Fruit fly (Drosophila melanogaster) whole organism, embryonic: Measurements from ENCODE around the gene Vlet.
A peak's percentile ranks its signal among the peaks of the same experiment; 100 is the strongest.

Source experiments
- CG10267 ChIP-seq: fragments of 200-800 bp; sonication (Bioruptor generic); optimal IDR thresholded peaks from 2 replicates; lab custom pipeline; 2018; ENCODE audit warnings: missing biosample characterization, mild to moderate bottlenecking, missing genetic modification characterization, moderate library complexity
- CG10366 ChIP-seq: fragments of 200-800 bp; sonication (Bioruptor generic); IDR thresholded peaks from 2 replicates; pipeline ENCODE4 v1.3.6; 2022; ENCODE audit warnings: missing biosample characterization, missing genetic modification characterization
- CG10462 ChIP-seq: fragments of 200-800 bp; sonication (Bioruptor generic); optimal IDR thresholded peaks from 2 replicates; lab custom pipeline; 2016; ENCODE audit warnings: missing biosample characterization, missing genetic modification characterization
- CG10543 ChIP-seq: fragments of 200-800 bp; sonication (Bioruptor generic); optimal IDR thresholded peaks from 3 replicates; lab custom pipeline; 2017; ENCODE audit warnings: missing biosample characterization, mild to moderate bottlenecking, missing genetic modification characterization, moderate library complexity
- CG11398 ChIP-seq: fragments of 200-800 bp; sonication (Bioruptor generic); optimal IDR thresholded peaks from 2 replicates; lab custom pipeline; 2016; ENCODE audit warnings: missing biosample characterization, missing genetic modification characterization
- CG12659 ChIP-seq: fragments of 200-800 bp; sonication (Bioruptor generic); optimal IDR thresholded peaks from 3 replicates; lab custom pipeline; 2017; ENCODE audit warnings: mild to moderate bottlenecking, missing biosample characterization, missing genetic modification reagents, missing genetic modification characterization
- CG14860 ChIP-seq: fragments of 200-800 bp; sonication (Bioruptor generic); IDR thresholded peaks from 3 replicates; pipeline ENCODE4 v1.3.6; 2022; ENCODE audit warnings: missing biosample characterization, missing genetic modification characterization; ENCODE audit not compliant: partially characterized antibody
- CG14965 ChIP-seq: fragments of 200-800 bp; sonication (Bioruptor generic); optimal IDR thresholded peaks from 2 replicates; lab custom pipeline; 2016; ENCODE audit warnings: missing biosample characterization, missing genetic modification characterization, borderline replicate concordance
- CG15479 ChIP-seq: fragments of 200-800 bp; sonication (Bioruptor generic); optimal IDR thresholded peaks from 3 replicates; lab custom pipeline; 2019; ENCODE audit warnings: missing biosample characterization, mild to moderate bottlenecking, missing genetic modification characterization, moderate library complexity
- CG16813 ChIP-seq: fragments of 200-800 bp; sonication (Bioruptor generic); IDR thresholded peaks from 3 replicates; pipeline ENCODE4 v1.3.6; 2022; ENCODE audit warnings: missing biosample characterization, missing genetic modification characterization; ENCODE audit not compliant: partially characterized antibody
- CG16815 ChIP-seq: fragments of 200-800 bp; sonication (Bioruptor generic); optimal IDR thresholded peaks from 3 replicates; lab custom pipeline; 2017; ENCODE audit warnings: missing biosample characterization, mild to moderate bottlenecking, missing genetic modification characterization
- CG17568 ChIP-seq: fragments of 200-800 bp; sonication (Bioruptor generic); optimal IDR thresholded peaks from 2 replicates; lab custom pipeline; 2018; ENCODE audit warnings: missing biosample characterization, mild to moderate bottlenecking, missing genetic modification characterization, moderate library complexity
- CG1792 ChIP-seq: fragments of 200-800 bp; sonication (Bioruptor generic); optimal IDR thresholded peaks from 2 replicates; lab custom pipeline; 2016; ENCODE audit warnings: missing biosample characterization, missing genetic modification characterization
- CG18476 ChIP-seq: fragments of 200-800 bp; sonication (Bioruptor generic); optimal IDR thresholded peaks from 2 replicates; lab custom pipeline; 2016; ENCODE audit warnings: missing biosample characterization, mild to moderate bottlenecking, missing genetic modification characterization
- CG31224 ChIP-seq: fragments of 200-800 bp; sonication (Bioruptor generic); IDR thresholded peaks from 2 replicates; pipeline ENCODE4 v1.3.6; 2022; ENCODE audit warnings: missing biosample characterization, missing genetic modification characterization
- CG32772 ChIP-seq: fragments of 200-800 bp; sonication (Bioruptor generic); IDR thresholded peaks from 2 replicates; pipeline ENCODE4 v1.3.6; 2022; ENCODE audit warnings: missing biosample characterization, missing genetic modification characterization
- CG8944 ChIP-seq: fragments of 200-800 bp; sonication (Bioruptor generic); optimal IDR thresholded peaks from 3 replicates; lab custom pipeline; 2016; ENCODE audit warnings: missing biosample characterization, missing genetic modification characterization
- CG9215 ChIP-seq: fragments of 200-800 bp; sonication (Bioruptor generic); IDR thresholded peaks from 2 replicates; pipeline ENCODE4 v1.3.6; 2022; ENCODE audit warnings: missing biosample characterization, missing genetic modification characterization
- CrebB ChIP-seq: fragments of 200-800 bp; sonication (Bioruptor generic); optimal IDR thresholded peaks from 3 replicates; lab custom pipeline; 2018; ENCODE audit warnings: missing biosample characterization, mild to moderate bottlenecking, missing genetic modification characterization
- Dip2 ChIP-seq: fragments of 200-800 bp; sonication (Bioruptor generic); IDR thresholded peaks from 2 replicates; pipeline ENCODE4 v1.3.6; 2022; ENCODE audit warnings: missing biosample characterization, missing genetic modification characterization
- Dll ChIP-seq: fragments of 200-800 bp; sonication (Bioruptor generic); IDR thresholded peaks from 4 replicates; pipeline ENCODE4 v1.3.6; 2022; ENCODE audit warnings: missing biosample characterization, missing genetic modification characterization; ENCODE audit not compliant: partially characterized antibody
- Fer2 ChIP-seq: fragments of 200-800 bp; sonication (Bioruptor generic); optimal IDR thresholded peaks from 2 replicates; lab custom pipeline; 2018; ENCODE audit warnings: missing biosample characterization, mild to moderate bottlenecking, missing genetic modification characterization, moderate library complexity
- HLHmδ ChIP-seq: fragments of 200-800 bp; sonication (Bioruptor generic); optimal IDR thresholded peaks from 2 replicates; lab custom pipeline; 2018; ENCODE audit warnings: missing biosample characterization, mild to moderate bottlenecking, missing genetic modification characterization, moderate library complexity
- Jarid2 ChIP-seq: fragments of 200-800 bp; sonication (Bioruptor generic); optimal IDR thresholded peaks from 3 replicates; lab custom pipeline; 2017; ENCODE audit warnings: mild to moderate bottlenecking, missing biosample characterization, missing genetic modification reagents, missing genetic modification characterization
- MESR4 ChIP-seq: fragments of 200-800 bp; sonication (Bioruptor generic); optimal IDR thresholded peaks from 2 replicates; lab custom pipeline; 2018; ENCODE audit warnings: missing biosample characterization, mild to moderate bottlenecking, missing genetic modification characterization, moderate library complexity
- Max ChIP-seq: fragments of 200-800 bp; sonication (Bioruptor generic); optimal IDR thresholded peaks from 2 replicates; lab custom pipeline; 2016; ENCODE audit warnings: missing biosample characterization, mild to moderate bottlenecking, missing genetic modification characterization
- Rfx ChIP-seq: fragments of 200-800 bp; sonication (Bioruptor generic); IDR thresholded peaks from 2 replicates; pipeline ENCODE4 v1.3.6; 2022; ENCODE audit warnings: missing biosample characterization, missing genetic modification characterization
- Rx ChIP-seq: fragments of 200-800 bp; sonication (Bioruptor generic); IDR thresholded peaks from 2 replicates; pipeline ENCODE4 v1.3.6; 2022; ENCODE audit warnings: missing biosample characterization, missing genetic modification characterization
- Side ChIP-seq: fragments of 200-800 bp; sonication (Bioruptor generic); optimal IDR thresholded peaks from 2 replicates; lab custom pipeline; 2016; ENCODE audit warnings: missing biosample characterization, missing genetic modification characterization
- Sry-δ ChIP-seq: fragments of 200-800 bp; sonication (Bioruptor generic); optimal IDR thresholded peaks from 2 replicates; lab custom pipeline; 2016; ENCODE audit warnings: missing biosample characterization, missing genetic modification characterization
- YL-1 ChIP-seq: fragments of 200-800 bp; sonication (Bioruptor generic); optimal IDR thresholded peaks from 3 replicates; lab custom pipeline; 2017; ENCODE audit warnings: missing biosample characterization, mild to moderate bottlenecking, missing genetic modification characterization
- ac ChIP-seq: fragments of 200-800 bp; sonication (Bioruptor generic); optimal IDR thresholded peaks from 3 replicates; lab custom pipeline; 2017; ENCODE audit warnings: missing biosample characterization, mild to moderate bottlenecking, missing genetic modification characterization
- ash1 ChIP-seq: fragments of 200-800 bp; sonication (Bioruptor generic); optimal IDR thresholded peaks from 2 replicates; lab custom pipeline; 2018; ENCODE audit warnings: missing biosample characterization, mild to moderate bottlenecking, missing genetic modification characterization
- br ChIP-seq: fragments of >200 bp; optimal IDR thresholded peaks from 2 replicates; lab custom pipeline; 2017
- bsh ChIP-seq, 2 experiments: fragments of 200-800 bp; sonication (Bioruptor generic); optimal IDR thresholded peaks; 2 replicates each; lab custom pipeline; 2017 to 2018; ENCODE audit warnings: mild to moderate bottlenecking in 2 of 2, missing biosample characterization in 2 of 2, missing genetic modification characterization in 2 of 2, moderate library complexity in 1 of 2
- dati ChIP-seq: fragments of 200-800 bp; sonication (Bioruptor generic); IDR thresholded peaks from 2 replicates; pipeline ENCODE4 v1.3.6; 2022; ENCODE audit warnings: missing biosample characterization, missing genetic modification characterization
- dmrt11E ChIP-seq: fragments of 200-800 bp; sonication (Bioruptor generic); optimal IDR thresholded peaks from 3 replicates; lab custom pipeline; 2018; ENCODE audit warnings: missing biosample characterization, mild to moderate bottlenecking, missing genetic modification characterization, moderate library complexity
- exex ChIP-seq: fragments of 200-800 bp; sonication (Bioruptor generic); optimal IDR thresholded peaks from 4 replicates; lab custom pipeline; 2018; ENCODE audit warnings: missing biosample characterization, mild to moderate bottlenecking, missing genetic modification characterization, moderate library complexity
- fd102C ChIP-seq: fragments of 200-800 bp; sonication (Bioruptor generic); optimal IDR thresholded peaks from 2 replicates; lab custom pipeline; 2018; ENCODE audit warnings: missing biosample characterization, mild to moderate bottlenecking, missing genetic modification characterization, moderate library complexity
- fru ChIP-seq: fragments of >200 bp; optimal IDR thresholded peaks from 2 replicates; lab custom pipeline; 2017
- gem ChIP-seq: fragments of 200-800 bp; sonication (Bioruptor generic); optimal IDR thresholded peaks from 2 replicates; lab custom pipeline; 2019; ENCODE audit warnings: missing biosample characterization, mild to moderate bottlenecking, missing genetic modification characterization, moderate library complexity
- hbn ChIP-seq: fragments of 200-800 bp; sonication (Bioruptor generic); IDR thresholded peaks from 2 replicates; pipeline ENCODE4 v1.3.6; 2022; ENCODE audit warnings: missing biosample characterization, missing genetic modification characterization; ENCODE audit not compliant: partially characterized antibody
- jumu ChIP-seq: fragments of 200-800 bp; sonication (Bioruptor generic); optimal IDR thresholded peaks from 3 replicates; lab custom pipeline; 2016; ENCODE audit warnings: missing biosample characterization, missing genetic modification characterization
- knrl ChIP-seq: fragments of 200-800 bp; sonication (Bioruptor generic); IDR thresholded peaks from 3 replicates; pipeline ENCODE4 v1.3.6; 2022; ENCODE audit warnings: missing biosample characterization, missing genetic modification characterization; ENCODE audit not compliant: partially characterized antibody
- odd ChIP-seq: fragments of 200-800 bp; sonication (Bioruptor generic); optimal IDR thresholded peaks from 2 replicates; lab custom pipeline; 2017; ENCODE audit warnings: missing biosample characterization, mild to moderate bottlenecking, missing genetic modification characterization
- pb ChIP-seq: fragments of 200-800 bp; sonication (Bioruptor generic); optimal IDR thresholded peaks from 3 replicates; lab custom pipeline; 2016; ENCODE audit warnings: missing biosample characterization, missing genetic modification characterization
- pfk ChIP-seq: fragments of 200-800 bp; sonication (Bioruptor generic); optimal IDR thresholded peaks from 2 replicates; lab custom pipeline; 2018; ENCODE audit warnings: missing biosample characterization, mild to moderate bottlenecking, missing genetic modification characterization, moderate library complexity
- pum ChIP-seq: fragments of 200-800 bp; sonication (Bioruptor generic); optimal IDR thresholded peaks from 2 replicates; lab custom pipeline; 2016; ENCODE audit warnings: missing biosample characterization, missing genetic modification characterization
- tll ChIP-seq, 2 experiments: fragments of 200-800 bp in 1 of 2; fragments of >200 bp in 1 of 2; sonication (Bioruptor generic) in 1 of 2; optimal IDR thresholded peaks; 2 replicates each; lab custom pipeline; 2017 to 2019; ENCODE audit warnings: missing biosample characterization in 2 of 2, missing genetic modification characterization in 2 of 2, mild to moderate bottlenecking in 1 of 2, moderate library complexity in 1 of 2
- toy ChIP-seq: fragments of 200-800 bp; sonication (Bioruptor generic); IDR thresholded peaks from 2 replicates; pipeline ENCODE4 v1.3.6; 2022; ENCODE audit warnings: missing biosample characterization, missing genetic modification characterization
- trh ChIP-seq: fragments of 200-800 bp; sonication (Bioruptor generic); optimal IDR thresholded peaks from 2 replicates; lab custom pipeline; 2016; ENCODE audit warnings: missing biosample characterization, missing genetic modification characterization

Vlet gene

dm6 chrX:11660476-11660875 lies 17.9 kb downstream of the Vlet start (continued):
- TF ChIP-seq dmrt11E (tag; lab: Kevin White, UChicago): peak; percentile 12
- peak; percentile 18 for TF ChIP-seq CG1792
- no peak for TF ChIP-seq jumu
- TF ChIP-seq bsh (GFP tag; optimal IDR thresholded peaks at IDR 0.05; lab: Kevin White, UChicago): peak in 1 of 2 experiments; percentile 48
- no peak for TF ChIP-seq hbn (GFP tag; lab: Robert Waterston, UW)
- TF ChIP-seq CG10366 (GFP tag; lab: Robert Waterston, UW): no peak
- no peak for TF ChIP-seq MESR4 (GFP tag; lab: Kevin White, UChicago)
- TF ChIP-seq CG14965 (GFP tag; lab: Kevin White, UChicago): no peak
- TF ChIP-seq CG12659: peak; percentile 15
- TF ChIP-seq CG10543 (GFP tag; lab: Kevin White, UChicago): no peak
- TF ChIP-seq HLHmδ: no peak
- TF ChIP-seq Fer2 (tag; lab: Kevin White, UChicago): no peak
- TF ChIP-seq Dip2 (GFP tag; lab: Robert Waterston, UW): no peak
- TF ChIP-seq tll (GFP tag; optimal IDR thresholded peaks at IDR 0.05; lab: Kevin White, UChicago): no peak
- peak; percentile 30 for TF ChIP-seq CrebB (tag; lab: Kevin White, UChicago)
- no peak for TF ChIP-seq exex (tag; lab: Kevin White, UChicago)
- no peak for TF ChIP-seq CG10462 (GFP tag; lab: Kevin White, UChicago)
- no peak; the same call in 1 of the 2 replicates for TF ChIP-seq Rfx (GFP tag; lab: Robert Waterston, UW)
- no peak for TF ChIP-seq Max
- TF ChIP-seq Rx (GFP tag; lab: Robert Waterston, UW): no peak
- no peak for TF ChIP-seq ash1
- no peak for TF ChIP-seq CG8944 (GFP tag; lab: Kevin White, UChicago)
- no peak for TF ChIP-seq pfk (GFP tag; lab: Kevin White, UChicago)
- TF ChIP-seq fd102C (GFP tag; lab: Kevin White, UChicago): no peak
- TF ChIP-seq Jarid2 (GFP tag; lab: Kevin White, UChicago): no peak
- no peak for TF ChIP-seq knrl
- no peak for TF ChIP-seq br (lab: Kevin White, UChicago)
- peak; percentile 47 for TF ChIP-seq gem (tag; lab: Kevin White, UChicago)
- no peak for TF ChIP-seq CG9215
- TF ChIP-seq YL-1 (GFP tag; lab: Kevin White, UChicago): no peak
- TF ChIP-seq pum (GFP tag; lab: Kevin White, UChicago): no peak
- no peak for TF ChIP-seq CG31224
- peak; percentile 35 for TF ChIP-seq CG17568
- peak; percentile 55 for TF ChIP-seq odd (GFP tag; lab: Kevin White, UChicago)
- no peak for TF ChIP-seq CG16815 (GFP tag; lab: Kevin White, UChicago)
- no peak for TF ChIP-seq trh
- TF ChIP-seq ac (GFP tag; lab: Kevin White, UChicago): peak; percentile 12
- TF ChIP-seq toy: no peak
- TF ChIP-seq CG15479 (GFP tag; lab: Kevin White, UChicago): no peak
- TF ChIP-seq Dll: no peak
- TF ChIP-seq pb (GFP tag; lab: Kevin White, UChicago): no peak
- no peak for TF ChIP-seq Sry-δ (GFP tag; lab: Kevin White, UChicago)
- no peak for TF ChIP-seq CG14860 (GFP tag; lab: Robert Waterston, UW)
- peak; percentile 44 for TF ChIP-seq CG11398 (GFP tag; lab: Kevin White, UChicago)
- no peak for TF ChIP-seq fru (lab: Kevin White, UChicago)
- no peak for TF ChIP-seq dati (GFP tag; lab: Robert Waterston, UW)
- TF ChIP-seq CG32772 (GFP tag; lab: Robert Waterston, UW): no peak
- TF ChIP-seq CG18476 (GFP tag; lab: Kevin White, UChicago): no peak
- TF ChIP-seq Side (GFP tag; lab: Kevin White, UChicago): peak; percentile 5
- TF ChIP-seq CG10267: no peak
- TF ChIP-seq CG16813 (GFP tag; lab: Robert Waterston, UW): no peak
